Fruit fly (Drosophila melanogaster) whole organism, embryonic: ENCODE measurements around the gene CG15537.

Experiments used
- Adf1 ChIP-seq: fragments of 200-800 bp; sonication (Bioruptor generic); IDR thresholded peaks from 2 replicates; pipeline ENCODE4 v1.3.6; 2022; ENCODE audit warnings: missing biosample characterization, missing genetic modification characterization
- Bgb ChIP-seq: fragments of 200-800 bp; sonication (Bioruptor generic); IDR thresholded peaks from 2 replicates; pipeline ENCODE4 v1.3.6; 2022; ENCODE audit warnings: missing biosample characterization, missing genetic modification characterization; ENCODE audit not compliant: partially characterized antibody
- CG10267 ChIP-seq: fragments of 200-800 bp; sonication (Bioruptor generic); optimal IDR thresholded peaks from 2 replicates; lab custom pipeline; 2018; ENCODE audit warnings: missing biosample characterization, mild to moderate bottlenecking, missing genetic modification characterization, moderate library complexity
- CG10979 ChIP-seq: fragments of 200-800 bp; sonication (Bioruptor generic); optimal IDR thresholded peaks from 2 replicates; lab custom pipeline; 2018; ENCODE audit warnings: missing biosample characterization, mild to moderate bottlenecking, missing genetic modification characterization, moderate library complexity
- CG12659 ChIP-seq: fragments of 200-800 bp; sonication (Bioruptor generic); optimal IDR thresholded peaks from 3 replicates; lab custom pipeline; 2017; ENCODE audit warnings: mild to moderate bottlenecking, missing biosample characterization, missing genetic modification reagents, missing genetic modification characterization
- CG12769 ChIP-seq: fragments of 200-800 bp; sonication (Bioruptor generic); optimal IDR thresholded peaks from 2 replicates; lab custom pipeline; 2019; ENCODE audit warnings: missing biosample characterization, mild to moderate bottlenecking, missing genetic modification characterization, moderate library complexity
- CG14441 ChIP-seq: fragments of 200-800 bp; sonication (Bioruptor generic); IDR thresholded peaks from 2 replicates; pipeline ENCODE4 v1.3.6; 2022; ENCODE audit warnings: missing biosample characterization, missing genetic modification characterization
- CG17612 ChIP-seq: fragments of 200-800 bp; sonication (Bioruptor generic); IDR thresholded peaks from 2 replicates; pipeline ENCODE4 v1.3.6; 2022; ENCODE audit warnings: missing biosample characterization, missing genetic modification characterization
- CG2199 ChIP-seq: fragments of 200-800 bp; sonication (Bioruptor generic); IDR thresholded peaks from 3 replicates; pipeline ENCODE4 v1.3.6; 2022; ENCODE audit warnings: missing biosample characterization, missing genetic modification characterization
- CG2202 ChIP-seq: fragments of 200-800 bp; sonication (Bioruptor generic); optimal IDR thresholded peaks from 2 replicates; lab custom pipeline; 2018; ENCODE audit warnings: missing biosample characterization, mild to moderate bottlenecking, missing genetic modification characterization
- CG2889 ChIP-seq: fragments of 200-800 bp; sonication (Bioruptor generic); IDR thresholded peaks from 3 replicates; pipeline ENCODE4 v1.3.6; 2022; ENCODE audit warnings: missing biosample characterization, missing genetic modification characterization
- CG31441 ChIP-seq: fragments of 200-800 bp; sonication (Bioruptor generic); IDR thresholded peaks from 2 replicates; pipeline ENCODE4 v1.3.6; 2022; ENCODE audit warnings: missing biosample characterization, missing genetic modification characterization
- CG3838 ChIP-seq: fragments of 200-800 bp; sonication (Bioruptor generic); optimal IDR thresholded peaks from 3 replicates; lab custom pipeline; 2016; ENCODE audit warnings: missing biosample characterization, missing genetic modification characterization
- CG4820 ChIP-seq: fragments of 200-800 bp; sonication (Bioruptor generic); optimal IDR thresholded peaks from 3 replicates; lab custom pipeline; 2016; ENCODE audit warnings: missing biosample characterization, missing genetic modification characterization
- CG6689 ChIP-seq: fragments of 200-800 bp; sonication (Bioruptor generic); IDR thresholded peaks from 2 replicates; pipeline ENCODE4 v1.3.6; 2022; ENCODE audit warnings: missing biosample characterization, missing genetic modification characterization
- CG8290 ChIP-seq, 3 experiments: fragments of 200-800 bp; sonication (Bioruptor generic); optimal IDR thresholded peaks; 2 replicates each; lab custom pipeline; 2016 to 2019; ENCODE audit warnings: missing biosample characterization in 3 of 3, missing genetic modification characterization in 3 of 3, mild to moderate bottlenecking in 2 of 3, moderate library complexity in 1 of 3
- CG8388 ChIP-seq: fragments of 200-800 bp; sonication (Bioruptor generic); optimal IDR thresholded peaks from 2 replicates; lab custom pipeline; 2019; ENCODE audit warnings: missing biosample characterization, mild to moderate bottlenecking, missing genetic modification characterization, moderate library complexity
- CG9609 ChIP-seq: fragments of 200-800 bp; sonication (Bioruptor generic); optimal IDR thresholded peaks from 3 replicates; lab custom pipeline; 2016; ENCODE audit warnings: missing biosample characterization, missing genetic modification characterization
- CG9876 ChIP-seq: fragments of 200-800 bp; sonication (Bioruptor generic); optimal IDR thresholded peaks from 2 replicates; lab custom pipeline; 2016; ENCODE audit warnings: missing biosample characterization, missing genetic modification characterization
- CG9932 ChIP-seq: fragments of 200-800 bp; sonication (Bioruptor generic); IDR thresholded peaks from 2 replicates; pipeline ENCODE4 v1.3.6; 2022; ENCODE audit warnings: missing biosample characterization, missing genetic modification characterization
- CkIIα-i1 ChIP-seq: fragments of 200-800 bp; sonication (Bioruptor generic); IDR thresholded peaks from 2 replicates; pipeline ENCODE4 v1.3.6; 2022; ENCODE audit warnings: missing biosample characterization, missing genetic modification characterization
- HmgD ChIP-seq: fragments of 200-800 bp; sonication (Bioruptor generic); optimal IDR thresholded peaks from 3 replicates; lab custom pipeline; 2016; ENCODE audit warnings: missing biosample characterization, missing genetic modification characterization
- Hr3 ChIP-seq: fragments of 200-800 bp; sonication (Bioruptor generic); optimal IDR thresholded peaks from 3 replicates; lab custom pipeline; 2016; ENCODE audit warnings: missing biosample characterization, missing genetic modification characterization
- Hsf ChIP-seq: fragments of 200-800 bp; sonication (Bioruptor generic); optimal IDR thresholded peaks from 3 replicates; lab custom pipeline; 2016; ENCODE audit warnings: missing biosample characterization, missing genetic modification characterization
- Jarid2 ChIP-seq: fragments of 200-800 bp; sonication (Bioruptor generic); optimal IDR thresholded peaks from 3 replicates; lab custom pipeline; 2017; ENCODE audit warnings: mild to moderate bottlenecking, missing biosample characterization, missing genetic modification reagents, missing genetic modification characterization
- Lim3 ChIP-seq: fragments of 200-800 bp; sonication (Bioruptor generic); IDR thresholded peaks from 2 replicates; pipeline ENCODE4 v1.3.6; 2022; ENCODE audit warnings: missing biosample characterization, missing genetic modification characterization
- Mes4 ChIP-seq: fragments of 200-800 bp; sonication (Bioruptor generic); optimal IDR thresholded peaks from 2 replicates; lab custom pipeline; 2016; ENCODE audit warnings: missing biosample characterization, missing genetic modification characterization
- NK7.1 ChIP-seq: fragments of 200-800 bp; sonication (Bioruptor generic); optimal IDR thresholded peaks from 3 replicates; lab custom pipeline; 2016; ENCODE audit warnings: missing biosample characterization, missing genetic modification characterization
- Six4 ChIP-seq: fragments of 200-800 bp; sonication (Bioruptor generic); optimal IDR thresholded peaks from 2 replicates; lab custom pipeline; 2016; ENCODE audit warnings: missing biosample characterization, missing genetic modification characterization
- al ChIP-seq: fragments of 200-800 bp; sonication (Bioruptor generic); IDR thresholded peaks from 2 replicates; pipeline ENCODE4 v1.3.6; 2022; ENCODE audit warnings: missing biosample characterization, missing genetic modification characterization
- az2 ChIP-seq: fragments of 200-800 bp; sonication (Bioruptor generic); optimal IDR thresholded peaks from 3 replicates; lab custom pipeline; 2016; ENCODE audit warnings: missing biosample characterization, missing genetic modification characterization
- bbx ChIP-seq: fragments of 200-800 bp; sonication (Bioruptor generic); IDR thresholded peaks from 2 replicates; pipeline ENCODE4 v1.3.6; 2022; ENCODE audit warnings: missing biosample characterization, missing genetic modification characterization; ENCODE audit not compliant: partially characterized antibody
- bcd ChIP-seq: fragments of 200-800 bp; sonication (Bioruptor generic); optimal IDR thresholded peaks from 2 replicates; lab custom pipeline; 2017; ENCODE audit warnings: missing biosample characterization, mild to moderate bottlenecking, missing genetic modification characterization
- caup ChIP-seq: fragments of 200-800 bp; sonication (Bioruptor generic); optimal IDR thresholded peaks from 3 replicates; lab custom pipeline; 2017; ENCODE audit warnings: missing biosample characterization, mild to moderate bottlenecking, missing genetic modification characterization, moderate library complexity; ENCODE audit not compliant: severe bottlenecking
- ci ChIP-seq: fragments of 200-800 bp; sonication (Bioruptor generic); IDR thresholded peaks from 3 replicates; pipeline ENCODE4 v1.3.6; 2022; ENCODE audit warnings: missing biosample characterization, missing genetic modification characterization
- danr ChIP-seq: fragments of 200-800 bp; sonication (Bioruptor generic); IDR thresholded peaks from 2 replicates; pipeline ENCODE4 v1.3.6; 2022; ENCODE audit warnings: missing biosample characterization, missing genetic modification characterization
- dmrt99B ChIP-seq: fragments of 200-800 bp; sonication (Bioruptor generic); optimal IDR thresholded peaks from 2 replicates; lab custom pipeline; 2018; ENCODE audit warnings: missing biosample characterization, mild to moderate bottlenecking, missing genetic modification characterization, moderate library complexity
- en ChIP-seq: fragments of 200-800 bp; sonication (Bioruptor generic); optimal IDR thresholded peaks from 2 replicates; lab custom pipeline; 2016; ENCODE audit warnings: missing biosample characterization, missing genetic modification characterization
- esg ChIP-seq: fragments of 200-800 bp; sonication (Bioruptor generic); conservative IDR thresholded peaks from 2 replicates; pipeline ENCODE4 v1.3.6; 2022; ENCODE audit warnings: missing biosample characterization, missing genetic modification characterization
- ewg ChIP-seq: fragments of 200-800 bp; sonication (Bioruptor generic); optimal IDR thresholded peaks from 3 replicates; lab custom pipeline; 2017; ENCODE audit warnings: mild to moderate bottlenecking, missing biosample characterization, missing genetic modification reagents, missing genetic modification characterization
- fu2 ChIP-seq: fragments of 200-800 bp; sonication (Bioruptor generic); optimal IDR thresholded peaks from 2 replicates; lab custom pipeline; 2016; ENCODE audit warnings: missing biosample characterization, missing genetic modification characterization
- mirr ChIP-seq: fragments of 200-800 bp; sonication (Bioruptor generic); optimal IDR thresholded peaks from 3 replicates; lab custom pipeline; 2018; ENCODE audit warnings: missing biosample characterization, mild to moderate bottlenecking, missing genetic modification characterization
- onecut ChIP-seq: fragments of 200-800 bp; sonication (Bioruptor generic); IDR thresholded peaks from 2 replicates; pipeline ENCODE4 v1.3.6; 2022; ENCODE audit warnings: missing biosample characterization, missing genetic modification characterization
- ranshi ChIP-seq: fragments of 200-800 bp; sonication (Bioruptor generic); IDR thresholded peaks from 2 replicates; pipeline ENCODE4 v1.3.6; 2022; ENCODE audit warnings: missing biosample characterization, missing genetic modification characterization
- ro ChIP-seq: fragments of 200-800 bp; sonication (Bioruptor generic); IDR thresholded peaks from 2 replicates; pipeline ENCODE4 v1.3.6; 2022; ENCODE audit warnings: missing biosample characterization, missing genetic modification characterization
- row ChIP-seq: fragments of 200-800 bp; sonication (Bioruptor generic); IDR thresholded peaks from 3 replicates; pipeline ENCODE4 v1.3.6; 2022; ENCODE audit warnings: missing biosample characterization, missing genetic modification characterization
- run ChIP-seq: fragments of 200-800 bp; sonication (Bioruptor generic); optimal IDR thresholded peaks from 3 replicates; lab custom pipeline; 2018; ENCODE audit warnings: missing biosample characterization, mild to moderate bottlenecking, missing genetic modification characterization
- sima ChIP-seq: fragments of 200-800 bp; sonication (Bioruptor generic); optimal IDR thresholded peaks from 2 replicates; lab custom pipeline; 2016; ENCODE audit warnings: missing biosample characterization, missing genetic modification characterization
- sisA ChIP-seq: fragments of 200-800 bp; sonication (Bioruptor generic); IDR thresholded peaks from 2 replicates; pipeline ENCODE4 v1.3.6; 2022; ENCODE audit warnings: missing biosample characterization, missing genetic modification characterization
- slbo ChIP-seq: fragments of 200-800 bp; sonication (Bioruptor generic); IDR thresholded peaks from 2 replicates; pipeline ENCODE4 v1.3.6; 2022; ENCODE audit warnings: missing biosample characterization, missing genetic modification characterization
- stc ChIP-seq: fragments of 200-800 bp; sonication (Bioruptor generic); IDR thresholded peaks from 2 replicates; pipeline ENCODE4 v1.3.6; 2022; ENCODE audit warnings: missing biosample characterization, missing genetic modification characterization

Gene CG15537

DNA sequence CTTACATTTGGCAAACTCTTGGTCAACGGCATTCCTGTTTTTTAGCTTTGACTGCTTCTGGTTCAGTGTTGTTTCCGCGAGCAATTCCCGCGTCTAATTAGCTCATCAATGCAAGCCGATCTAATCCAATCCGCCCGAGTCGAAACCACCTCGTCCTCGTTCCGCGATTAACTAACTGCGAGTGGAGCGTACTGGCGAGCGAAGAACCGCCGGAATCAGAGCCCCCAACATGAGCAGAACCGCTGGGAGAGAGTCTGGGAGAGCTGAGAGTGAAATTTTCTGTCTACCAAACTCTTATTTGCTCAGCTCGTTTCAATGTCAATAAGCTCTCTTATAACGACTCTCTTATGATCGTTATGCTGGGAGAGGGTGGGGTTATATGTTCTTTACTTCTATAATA lies 6.8 kb upstream of the CG15537 start (continued):
- TF ChIP-seq CG4820 (GFP tag; lab: Kevin White, UChicago): peak; percentile 47
- peak; percentile 42 for TF ChIP-seq en (GFP tag; lab: Kevin White, UChicago)
- 0 out of 2 replicates have a peak, but pooled peaks have one; percentile 22 for TF ChIP-seq danr
- peak; percentile 78 for TF ChIP-seq bcd (GFP tag; lab: Kevin White, UChicago)
- TF ChIP-seq CG17612: peak; percentile 72
- peak; percentile 51 for TF ChIP-seq dmrt99B (tag; lab: Kevin White, UChicago)
- no peak for TF ChIP-seq Lim3 (GFP tag; lab: Robert Waterston, UW)
- peak; percentile 29 for TF ChIP-seq CG9609 (GFP tag; lab: Kevin White, UChicago)
- TF ChIP-seq al (GFP tag; lab: Robert Waterston, UW): no peak; the same call in 1 of the 2 replicates
- peak; percentile 65; the same call in 1 of the 2 replicates for TF ChIP-seq Adf1
- TF ChIP-seq esg (GFP tag; lab: Robert Waterston, UW): no peak
- no peak for TF ChIP-seq sima (GFP tag; lab: Kevin White, UChicago)
- no peak for TF ChIP-seq CG2199 (GFP tag; lab: Robert Waterston, UW)
- peak; percentile 53 for TF ChIP-seq Hsf (GFP tag; lab: Kevin White, UChicago)
- TF ChIP-seq CG8388 (GFP tag; lab: Kevin White, UChicago): peak; percentile 26
- TF ChIP-seq ewg (GFP tag; lab: Kevin White, UChicago): peak; percentile 44
- peak; percentile 77 for TF ChIP-seq CG8290 (GFP tag; optimal IDR thresholded peaks at IDR 0.05; lab: Kevin White, UChicago)
- peak; percentile 50 to 79 for TF ChIP-seq CG8290 (tag; optimal IDR thresholded peaks at IDR 0.05; lab: Kevin White, UChicago)
- no peak for TF ChIP-seq HmgD
- peak; percentile 79 for TF ChIP-seq Mes4 (GFP tag; lab: Kevin White, UChicago)
- peak; percentile 73 for TF ChIP-seq mirr (GFP tag; lab: Kevin White, UChicago)
- TF ChIP-seq CG14441: peak; percentile 53; the same call in 1 of the 2 replicates
- TF ChIP-seq fu2 (GFP tag; lab: Kevin White, UChicago): peak; percentile 22
- peak; percentile 82 for TF ChIP-seq Six4 (GFP tag; lab: Kevin White, UChicago)
- TF ChIP-seq NK7.1 (GFP tag; lab: Kevin White, UChicago): no peak
- peak; percentile 79; the same call in 1 of the 2 replicates for TF ChIP-seq ranshi (GFP tag; lab: Robert Waterston, UW)
- TF ChIP-seq Jarid2: peak; percentile 79
- peak; percentile 72 for TF ChIP-seq stc (GFP tag; lab: Robert Waterston, UW)
- peak; percentile 34 for TF ChIP-seq Hr3 (GFP tag; lab: Kevin White, UChicago)
- TF ChIP-seq CG10267 (tag; lab: Kevin White, UChicago): no peak
- peak; percentile 31; the same call in 1 of the 2 replicates for TF ChIP-seq ro
- no peak for TF ChIP-seq CG2889 (GFP tag; lab: Robert Waterston, UW)
- TF ChIP-seq az2 (GFP tag; lab: Kevin White, UChicago): peak; percentile 45
- TF ChIP-seq run (tag; lab: Kevin White, UChicago): no peak
- peak; percentile 91 for TF ChIP-seq ci (GFP tag; lab: Robert Waterston, UW)
- no peak for TF ChIP-seq bbx (GFP tag; lab: Robert Waterston, UW)
- TF ChIP-seq CG9876 (GFP tag; lab: Kevin White, UChicago): peak; percentile 41
- TF ChIP-seq sisA (GFP tag; lab: Robert Waterston, UW): peak; percentile 23
- TF ChIP-seq CkIIα-i1 (GFP tag; lab: Robert Waterston, UW): peak; percentile 66; the same call in 1 of the 2 replicates
- TF ChIP-seq CG12769 (tag; lab: Kevin White, UChicago): peak; percentile 67
- TF ChIP-seq caup (GFP tag; lab: Kevin White, UChicago): peak; percentile 89
- peak; percentile 87 for TF ChIP-seq CG2202 (tag; lab: Kevin White, UChicago)
- peak; percentile 67 for TF ChIP-seq CG12659
- peak; percentile 25; the same call in 1 of the 3 replicates for TF ChIP-seq row (GFP tag; lab: Robert Waterston, UW)
- TF ChIP-seq CG31441: no peak; the same call in none of the 2 replicates
- peak; percentile 80 for TF ChIP-seq CG3838 (GFP tag; lab: Kevin White, UChicago)
- TF ChIP-seq Bgb (GFP tag; lab: Robert Waterston, UW): no peak; the same call in 1 of the 2 replicates
- TF ChIP-seq onecut (GFP tag; lab: Robert Waterston, UW): peak; percentile 65
- TF ChIP-seq CG9932 (GFP tag; lab: Robert Waterston, UW): 0 out of 2 replicates have a peak, but pooled peaks have one; percentile 4
- TF ChIP-seq slbo (GFP tag; lab: Robert Waterston, UW): peak; percentile 81
- TF ChIP-seq CG10979 (tag; lab: Kevin White, UChicago): no peak
- no peak; the same call in none of the 2 replicates for TF ChIP-seq CG6689 (GFP tag; lab: Robert Waterston, UW)
